Worm (Caenorhabditis elegans) whole organism, mixed stage, embryonic: ENCODE data around the gene mltn-9.

Source experiments
- M03D4.4 ChIP-seq: sonication (generic microtip); optimal IDR thresholded peaks from 2 replicates; lab custom pipeline; 2017; ENCODE audit warnings: mild to moderate bottlenecking, missing genetic modification characterization, missing compliant biosample characterization
- bed-3 ChIP-seq: fragments of 200-800 bp; sonication (Bioruptor generic); optimal IDR thresholded peaks from 3 replicates; lab custom pipeline; 2018; ENCODE audit warnings: mild to moderate bottlenecking, missing genetic modification characterization, moderate library complexity, missing compliant biosample characterization
- blmp-1 ChIP-seq: fragments of 150-350 bp; optimal IDR thresholded peaks from 2 replicates; lab custom pipeline; 2014; ENCODE audit warnings: missing biosample characterization, missing genetic modification characterization
- ceh-39 ChIP-seq: fragments of 150-350 bp; optimal IDR thresholded peaks from 2 replicates; lab custom pipeline; 2014; ENCODE audit warnings: missing biosample characterization, missing genetic modification characterization
- ceh-43 ChIP-seq: fragments of 200-800 bp; sonication (Bioruptor generic); optimal IDR thresholded peaks from 2 replicates; lab custom pipeline; 2018; ENCODE audit warnings: mild to moderate bottlenecking, missing genetic modification characterization, moderate library complexity, missing compliant biosample characterization
- ceh-83 ChIP-seq: fragments of 200-800 bp; sonication (Bioruptor generic); optimal IDR thresholded peaks from 2 replicates; lab custom pipeline; 2018; ENCODE audit warnings: mild to moderate bottlenecking, missing genetic modification characterization, missing compliant biosample characterization
- ces-1 ChIP-seq: fragments of 150-350 bp; optimal IDR thresholded peaks from 2 replicates; lab custom pipeline; 2014; ENCODE audit warnings: missing biosample characterization, missing genetic modification reagents, missing genetic modification characterization
- cnd-1 ChIP-seq: fragments of 200-800 bp; sonication (Bioruptor generic); optimal IDR thresholded peaks from 2 replicates; lab custom pipeline; 2018; ENCODE audit warnings: mild to moderate bottlenecking, missing genetic modification characterization, missing compliant biosample characterization
- drap-1 ChIP-seq: fragments of 200-800 bp; sonication (Bioruptor generic); optimal IDR thresholded peaks from 3 replicates; lab custom pipeline; 2018; ENCODE audit warnings: mild to moderate bottlenecking, missing genetic modification characterization, missing compliant biosample characterization
- elt-1 ChIP-seq: sonication (generic microtip); optimal IDR thresholded peaks from 2 replicates; lab custom pipeline; 2017; ENCODE audit warnings: missing genetic modification characterization, mild to moderate bottlenecking, missing compliant biosample characterization, antibody characterized with exemption, moderate library complexity, borderline replicate concordance; ENCODE audit not compliant: insufficient read depth
- elt-3 ChIP-seq: fragments of 150-350 bp; optimal IDR thresholded peaks from 2 replicates; lab custom pipeline; 2014; ENCODE audit warnings: missing biosample characterization, missing genetic modification characterization
- flh-1 ChIP-seq: fragments of 200-800 bp; sonication (Bioruptor generic); optimal IDR thresholded peaks from 2 replicates; lab custom pipeline; 2018; ENCODE audit warnings: mild to moderate bottlenecking, missing genetic modification characterization, moderate library complexity, missing compliant biosample characterization
- ham-2 ChIP-seq: fragments of 200-800 bp; sonication (Bioruptor generic); optimal IDR thresholded peaks from 2 replicates; lab custom pipeline; 2018; ENCODE audit warnings: mild to moderate bottlenecking, missing genetic modification characterization, missing compliant biosample characterization
- hlh-1 ChIP-seq: fragments of 150-350 bp; optimal IDR thresholded peaks from 2 replicates; lab custom pipeline; 2014; ENCODE audit warnings: missing biosample characterization, missing genetic modification reagents, missing genetic modification characterization
- lin-13 ChIP-seq: fragments of 150-350 bp; optimal IDR thresholded peaks from 2 replicates; lab custom pipeline; 2014; ENCODE audit warnings: missing biosample characterization, missing genetic modification characterization
- lin-32 ChIP-seq: fragments of 200-800 bp; sonication (Bioruptor generic); optimal IDR thresholded peaks from 2 replicates; lab custom pipeline; 2018; ENCODE audit warnings: mild to moderate bottlenecking, missing genetic modification characterization, missing compliant biosample characterization
- lsy-2 ChIP-seq: fragments of 150-350 bp; optimal IDR thresholded peaks from 2 replicates; lab custom pipeline; 2014; ENCODE audit warnings: missing biosample characterization, missing genetic modification characterization
- mab-5 ChIP-seq: fragments of 150-350 bp; optimal IDR thresholded peaks from 2 replicates; lab custom pipeline; 2014; ENCODE audit warnings: missing biosample characterization, missing genetic modification characterization
- mep-1 ChIP-seq: fragments of 150-350 bp; optimal IDR thresholded peaks from 2 replicates; lab custom pipeline; 2017; ENCODE audit warnings: missing biosample characterization, missing genetic modification reagents, missing genetic modification characterization, inconsistent platforms
- mls-2 ChIP-seq: sonication (generic microtip); optimal IDR thresholded peaks from 2 replicates; lab custom pipeline; 2016; ENCODE audit warnings: mild to moderate bottlenecking, missing genetic modification characterization, moderate library complexity, missing compliant biosample characterization
- nhr-12 ChIP-seq: fragments of 150-350 bp; optimal IDR thresholded peaks from 2 replicates; lab custom pipeline; 2014; ENCODE audit warnings: missing biosample characterization, missing genetic modification characterization
- nhr-2 ChIP-seq: fragments of 150-350 bp; optimal IDR thresholded peaks from 2 replicates; lab custom pipeline; 2014; ENCODE audit warnings: missing biosample characterization, missing genetic modification characterization
- nhr-237 ChIP-seq: fragments of 150-350 bp; optimal IDR thresholded peaks from 2 replicates; lab custom pipeline; 2014; ENCODE audit warnings: missing biosample characterization, missing genetic modification characterization
- nhr-28 ChIP-seq: fragments of 150-350 bp; optimal IDR thresholded peaks from 2 replicates; lab custom pipeline; 2014; ENCODE audit warnings: missing biosample characterization, missing genetic modification characterization
- nhr-76 ChIP-seq: sonication (generic microtip); optimal IDR thresholded peaks from 2 replicates; lab custom pipeline; 2017; ENCODE audit warnings: missing biosample characterization, missing genetic modification characterization
- pha-4 ChIP-seq: fragments of 150-350 bp; optimal IDR thresholded peaks from 2 replicates; lab custom pipeline; 2018; ENCODE audit warnings: missing biosample characterization, missing genetic modification reagents, missing genetic modification characterization
- sem-2 ChIP-seq: fragments of 200-800 bp; sonication (Bioruptor generic); optimal IDR thresholded peaks from 2 replicates; lab custom pipeline; 2018; ENCODE audit warnings: mild to moderate bottlenecking, missing genetic modification characterization, missing compliant biosample characterization
- snpc-4 ChIP-seq: fragments of 150-350 bp; optimal IDR thresholded peaks from 2 replicates; lab custom pipeline; 2014; ENCODE audit warnings: missing biosample characterization, missing genetic modification characterization
- sptf-1 ChIP-seq: sonication (generic microtip); optimal IDR thresholded peaks from 2 replicates; lab custom pipeline; 2017; ENCODE audit warnings: mild to moderate bottlenecking, missing genetic modification characterization, moderate library complexity, missing compliant biosample characterization
- tbx-8 ChIP-seq: fragments of 200-800 bp; sonication (Bioruptor generic); optimal IDR thresholded peaks from 2 replicates; lab custom pipeline; 2018; ENCODE audit warnings: mild to moderate bottlenecking, missing genetic modification characterization, moderate library complexity, missing compliant biosample characterization
- unc-120 ChIP-seq: sonication (generic microtip); optimal IDR thresholded peaks from 2 replicates; lab custom pipeline; 2017; ENCODE audit warnings: missing genetic modification characterization, missing compliant biosample characterization; ENCODE audit not compliant: poor library complexity, severe bottlenecking
- unc-39 ChIP-seq: fragments of 150-350 bp; optimal IDR thresholded peaks from 2 replicates; lab custom pipeline; 2014; ENCODE audit warnings: missing biosample characterization, missing genetic modification characterization
- unc-62 ChIP-seq: fragments of 150-350 bp; optimal IDR thresholded peaks from 2 replicates; lab custom pipeline; 2014; ENCODE audit warnings: missing biosample characterization, missing genetic modification reagents, missing genetic modification characterization
- zip-8 ChIP-seq: fragments of 150-350 bp; optimal IDR thresholded peaks from 2 replicates; lab custom pipeline; 2014; ENCODE audit warnings: missing biosample characterization, missing genetic modification characterization
- ztf-11 ChIP-seq: fragments of 150-350 bp; optimal IDR thresholded peaks from 2 replicates; lab custom pipeline; 2014; ENCODE audit warnings: missing biosample characterization, missing genetic modification characterization

The mltn-9 gene

DNA sequence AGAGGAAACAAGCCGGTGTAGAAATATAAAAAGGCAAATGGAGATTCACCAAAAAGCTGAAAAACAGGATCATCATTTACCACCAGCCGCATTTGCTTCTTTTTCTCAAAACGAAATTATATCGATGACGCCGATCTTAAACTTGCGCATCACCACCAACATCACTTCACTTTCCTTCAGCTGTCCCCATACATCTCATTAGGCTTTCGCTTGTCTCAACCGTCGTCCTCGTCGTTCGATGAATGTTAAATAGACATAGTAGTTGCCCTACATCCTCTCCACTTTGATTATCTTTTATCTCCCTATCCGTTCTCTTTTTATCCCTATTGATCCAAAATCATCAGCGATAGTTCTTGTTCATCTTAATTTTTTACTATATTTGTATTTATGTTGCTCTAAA lies 11.0 kb downstream of the mltn-9 start:
- peak; percentile 7 for TF ChIP-seq blmp-1 (tag; lab: Kevin White, UChicago)
- no peak for TF ChIP-seq ham-2

DNA sequence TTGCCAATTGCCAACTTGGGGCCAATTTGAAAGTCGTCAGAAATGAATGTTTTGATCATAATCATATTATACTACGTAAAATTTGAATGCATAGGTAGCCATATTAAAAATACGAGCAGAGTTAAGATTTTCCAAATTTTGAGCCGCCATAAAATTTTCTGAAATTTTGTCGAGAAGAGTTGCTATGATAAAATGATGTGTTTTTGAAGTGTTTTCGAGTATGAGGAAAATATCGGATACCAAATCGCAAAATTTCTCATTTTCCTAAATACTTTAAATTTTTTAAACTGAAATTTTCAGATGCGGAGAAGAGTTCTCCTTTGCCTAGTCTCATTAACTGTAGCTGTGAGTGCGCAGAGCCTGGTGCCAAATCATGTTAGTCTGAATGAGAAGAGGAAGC lies 11.5 kb downstream of the mltn-9 start, which contains the start of gene tag-297:
Gene tag-297, plus strand, starts transcription at position 301 of the 400 bp plus-strand sequence.
- TF ChIP-seq mls-2 (no peak), mep-1 (no peak), sem-2 (GFP tag; lab: Kevin White, UChicago) (no peak)
- TF ChIP-seq, all 35 proteins: peak for 0

DNA sequence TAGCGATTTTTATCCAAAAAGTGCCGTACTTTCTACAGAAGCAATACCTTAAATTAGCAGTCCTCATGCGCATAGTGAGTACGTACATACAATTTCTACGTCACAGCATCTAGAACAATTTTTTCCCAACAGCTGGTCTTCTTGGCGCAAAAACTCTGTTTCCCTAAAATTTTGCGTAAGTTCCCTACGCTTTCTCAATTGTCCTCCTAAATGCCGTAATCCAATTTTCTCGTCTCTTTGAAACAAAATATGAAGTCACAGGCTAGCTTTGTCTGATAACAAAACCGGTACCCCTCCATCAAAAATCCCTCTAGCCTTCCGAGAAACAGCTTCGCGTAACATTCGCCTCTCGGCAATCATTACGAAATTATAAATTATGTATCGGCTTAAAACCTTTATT lies 17.0 kb downstream of the mltn-9 start, which contains the start of gene C38C6.3:
Gene C38C6.3, plus strand, starts transcription at position 301 of the 400 bp plus-strand sequence.
- no peak for TF ChIP-seq ceh-83 (GFP tag; lab: Kevin White, UChicago)

ce11 chrII:14634042-14634441 lies 18.2 kb downstream of the mltn-9 start:
- no peak for TF ChIP-seq ham-2
- TF ChIP-seq tbx-8 (GFP tag; lab: Kevin White, UChicago), result no peak
- no peak for TF ChIP-seq ces-1 (GFP tag; lab: Kevin White, UChicago)
- TF ChIP-seq unc-62, result no peak
- no peak for TF ChIP-seq flh-1
- no peak for TF ChIP-seq M03D4.4 (tag; lab: Kevin White, UChicago)
- TF ChIP-seq mab-5 (tag; lab: Kevin White, UChicago), result no peak
- no peak for TF ChIP-seq unc-120 (tag; lab: Kevin White, UChicago)

DNA sequence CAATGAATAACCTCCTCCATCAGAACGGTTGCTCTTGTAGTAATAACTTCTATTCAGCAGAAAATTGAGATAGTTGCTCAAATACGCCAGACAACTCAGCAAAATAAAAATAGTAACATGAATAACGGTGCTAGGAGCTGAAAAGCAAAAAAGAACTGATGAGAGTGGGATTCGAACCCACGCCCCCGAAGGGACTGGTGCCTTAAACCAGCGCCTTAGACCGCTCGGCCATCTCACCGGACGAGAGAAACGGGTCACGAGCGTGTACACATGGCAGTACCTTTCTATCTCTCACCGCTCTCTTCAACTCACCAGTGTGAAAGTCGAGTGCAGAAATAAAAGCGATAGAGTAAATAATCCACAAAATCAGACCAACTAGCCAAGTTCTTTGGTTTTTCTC lies 19.3 kb downstream of the mltn-9 start:
- TF ChIP-seq elt-3 (tag; lab: Kevin White, UChicago) (no peak), ceh-39 (tag; lab: Kevin White, UChicago) (no peak), lin-32 (GFP tag; lab: Kevin White, UChicago) (peak; percentile 70), ztf-11 (tag; lab: Kevin White, UChicago) (no peak), tbx-8 (GFP tag; lab: Kevin White, UChicago) (no peak), unc-120 (tag; lab: Kevin White, UChicago) (peak; percentile 67), lin-13 (tag; lab: Kevin White, UChicago) (no peak), ceh-83 (GFP tag; lab: Kevin White, UChicago) (peak; percentile 45), hlh-1 (tag; lab: Kevin White, UChicago) (no peak), ceh-43 (GFP tag; lab: Kevin White, UChicago) (peak; percentile 48), nhr-76 (tag; lab: Kevin White, UChicago) (no peak), nhr-237 (tag; lab: Kevin White, UChicago) (no peak), nhr-28 (tag; lab: Kevin White, UChicago) (peak; percentile 6), nhr-12 (no peak), unc-39 (tag; lab: Kevin White, UChicago) (no peak), nhr-2 (tag; lab: Kevin White, UChicago) (no peak), pha-4 (tag; lab: Kevin White, UChicago) (no peak), mep-1 (peak; percentile 4), snpc-4 (tag; lab: Kevin White, UChicago) (no peak), ham-2 (no peak), drap-1 (peak; percentile 79), elt-1 (tag; lab: Kevin White, UChicago) (no peak), sem-2 (GFP tag; lab: Kevin White, UChicago) (peak; percentile 58), zip-8 (tag; lab: Kevin White, UChicago) (no peak), ces-1 (GFP tag; lab: Kevin White, UChicago) (no peak), blmp-1 (tag; lab: Kevin White, UChicago) (no peak), mab-5 (tag; lab: Kevin White, UChicago) (no peak), bed-3 (GFP tag; lab: Kevin White, UChicago) (peak; percentile 21), mls-2 (peak; percentile 70), flh-1 (peak; percentile 7), lsy-2 (tag; lab: Kevin White, UChicago) (no peak), sptf-1 (tag; lab: Kevin White, UChicago) (peak; percentile 86), M03D4.4 (tag; lab: Kevin White, UChicago) (peak; percentile 68), unc-62 (no peak), cnd-1 (tag; lab: Kevin White, UChicago) (peak; percentile 52)
